Fruit fly (Drosophila melanogaster) whole organism, adult: Measurements from ENCODE around the gene CG45080.

ENCODE experiments used
- CG11617 ChIP-seq: fragments of 200-800 bp; sonication (Bioruptor generic); optimal IDR thresholded peaks from 2 replicates; lab custom pipeline; 2017; ENCODE audit warnings: mild to moderate bottlenecking, missing biosample characterization, missing genetic modification reagents, missing genetic modification characterization
- CG12768 ChIP-seq: fragments of 200-800 bp; sonication (Bioruptor generic); optimal IDR thresholded peaks from 2 replicates; lab custom pipeline; 2017; ENCODE audit warnings: missing biosample characterization, missing genetic modification characterization, mild to moderate bottlenecking, moderate library complexity, missing genetic modification reagents
- CG33017 ChIP-seq: fragments of 200-800 bp; sonication (Bioruptor generic); optimal IDR thresholded peaks from 2 replicates; lab custom pipeline; 2018; ENCODE audit warnings: missing biosample characterization, mild to moderate bottlenecking, missing genetic modification characterization, moderate library complexity
- CG5204 ChIP-seq: fragments of 200-800 bp; sonication (Bioruptor generic); optimal IDR thresholded peaks from 2 replicates; lab custom pipeline; 2016; ENCODE audit warnings: missing biosample characterization, missing genetic modification characterization
- Crg-1 ChIP-seq: fragments of 200-800 bp; sonication (Bioruptor generic); optimal IDR thresholded peaks from 2 replicates; lab custom pipeline; 2016; ENCODE audit warnings: missing biosample characterization, missing genetic modification characterization
- Mnt ChIP-seq: fragments of 200-800 bp; sonication (Bioruptor generic); optimal IDR thresholded peaks from 2 replicates; lab custom pipeline; 2016; ENCODE audit warnings: missing biosample characterization, mild to moderate bottlenecking, missing genetic modification characterization
- cic ChIP-seq: fragments of 200-800 bp; sonication (Bioruptor generic); optimal IDR thresholded peaks from 2 replicates; lab custom pipeline; 2017; ENCODE audit warnings: missing biosample characterization, mild to moderate bottlenecking, missing genetic modification characterization, moderate library complexity
- cnc ChIP-seq, 2 experiments: fragments of >200 bp; optimal IDR thresholded peaks; 2 replicates each; lab custom pipeline; 2017
- kay ChIP-seq: fragments of 200-800 bp; sonication (Bioruptor generic); peaks from one replicate; lab custom pipeline; 2016; ENCODE audit warnings: missing biosample characterization, missing genetic modification characterization, borderline replicate concordance
- pad ChIP-seq: fragments of 200-800 bp; sonication (Bioruptor generic); optimal IDR thresholded peaks from 3 replicates; lab custom pipeline; 2017; ENCODE audit warnings: missing biosample characterization, missing genetic modification characterization, mild to moderate bottlenecking, moderate library complexity, missing genetic modification reagents
- tj ChIP-seq: fragments of 200-800 bp; sonication (Bioruptor generic); optimal IDR thresholded peaks from 3 replicates; lab custom pipeline; 2017; ENCODE audit warnings: missing biosample characterization, mild to moderate bottlenecking, missing genetic modification characterization, moderate library complexity
- toe ChIP-seq: fragments of 200-800 bp; sonication (Bioruptor generic); optimal IDR thresholded peaks from 2 replicates; lab custom pipeline; 2016; ENCODE audit warnings: missing biosample characterization, missing genetic modification characterization

dm6 chr3R:13271758-13272157, 47.3 kb downstream of the CG45080 start, which contains the start of gene TBC1D5:
- no peak for TF ChIP-seq pad (GFP tag; lab: Kevin White, UChicago)
- TF ChIP-seq kay: no peak
- TF ChIP-seq CG5204 (GFP tag; lab: Kevin White, UChicago): no peak
- no peak for TF ChIP-seq CG12768 (GFP tag; lab: Kevin White, UChicago)
- TF ChIP-seq toe (GFP tag; lab: Kevin White, UChicago): no peak
- TF ChIP-seq CG33017 (tag; lab: Kevin White, UChicago): no peak
- TF ChIP-seq Crg-1 (GFP tag; lab: Kevin White, UChicago): no peak
- TF ChIP-seq cic (GFP tag; lab: Kevin White, UChicago): no peak
- no peak for TF ChIP-seq tj (GFP tag; lab: Kevin White, UChicago)
- no peak for TF ChIP-seq CG11617 (GFP tag; lab: Kevin White, UChicago)
- no peak for TF ChIP-seq cnc (optimal IDR thresholded peaks at IDR 0.05; lab: Kevin White, UChicago)
- TF ChIP-seq Mnt (GFP tag; lab: Kevin White, UChicago): no peak
